Fruit fly (Drosophila melanogaster): Measurements from ENCODE around the gene EloA.
A peak's percentile ranks its signal among the peaks of the same experiment; 100 is the strongest.

Gene EloA

DNA sequence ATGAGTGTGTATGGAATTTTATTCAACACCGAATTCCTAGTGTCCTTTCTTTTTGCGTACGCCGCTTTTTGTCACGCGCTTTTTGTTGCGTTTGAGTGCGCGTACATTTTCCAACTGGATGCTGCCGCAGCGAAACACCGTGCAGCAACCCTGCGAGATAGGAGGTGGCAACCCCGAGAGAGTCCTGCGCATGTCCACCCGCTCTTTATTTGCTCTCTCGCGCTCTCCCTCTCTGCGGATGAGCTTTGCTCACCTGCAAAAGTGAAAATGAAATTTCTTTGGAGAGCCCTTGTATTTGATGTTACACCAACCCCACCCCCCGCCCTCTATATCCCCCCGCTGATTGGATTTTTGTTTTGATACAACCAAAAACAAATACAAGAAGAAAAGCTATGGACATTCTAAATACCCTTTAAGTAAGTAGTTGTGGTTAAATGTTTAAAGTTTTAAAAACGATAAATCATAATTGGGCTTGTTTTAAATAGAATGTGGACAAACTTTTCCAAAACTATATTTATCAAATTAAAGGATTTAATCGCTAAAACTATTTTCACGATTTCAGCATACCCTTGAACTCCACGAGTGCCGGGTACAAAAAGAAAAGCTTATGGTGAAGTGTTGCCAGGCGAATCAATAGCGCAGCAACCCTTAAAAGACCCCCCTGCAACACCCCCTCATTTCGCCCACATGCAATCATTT is 11.3 kb upstream of the EloA start (continued):
- TF ChIP-seq exex (tag; optimal IDR thresholded peaks at IDR 0.05) (peak; percentile 39), emc (GFP tag; optimal IDR thresholded peaks at IDR 0.05) (peak; percentile 35), CG13775 (GFP tag; optimal IDR thresholded peaks at IDR 0.05) (peak; percentile 22), CG15696 (tag; optimal IDR thresholded peaks at IDR 0.05) (no peak), CG15514 (GFP tag; optimal IDR thresholded peaks at IDR 0.05) (peak; percentile 59), Tbp (GFP tag; optimal IDR thresholded peaks at IDR 0.05) (no peak), CG6254 (GFP tag; optimal IDR thresholded peaks at IDR 0.05) (peak; percentile 13), jing (GFP tag; optimal IDR thresholded peaks at IDR 0.05) (peak; percentile 13), Dip3 (GFP tag; optimal IDR thresholded peaks at IDR 0.05) (peak; percentile 42), abd-A (tag; optimal IDR thresholded peaks at IDR 0.05) (peak; percentile 56), CG11560 (tag; IDR thresholded peaks at IDR 0.05) (0 out of 3 replicates have a peak, but pooled peaks have one; percentile 43), cwo (GFP tag; optimal IDR thresholded peaks at IDR 0.05) (peak; percentile 64), sd (tag; optimal IDR thresholded peaks at IDR 0.05) (peak; percentile 24), Ada2b (GFP tag; IDR thresholded peaks at IDR 0.05) (peak; percentile 75), CG10654 (GFP tag; optimal IDR thresholded peaks at IDR 0.05) (peak; percentile 28), tio (GFP tag; optimal IDR thresholded peaks at IDR 0.05) (no peak), CG16779 (GFP tag; IDR thresholded peaks at IDR 0.05) (peak; percentile 37; the same call in 1 of the 2 replicates), sug (tag; optimal IDR thresholded peaks at IDR 0.05) (no peak), CG5180 (GFP tag; optimal IDR thresholded peaks at IDR 0.05) (peak; percentile 20), Atf-2 (GFP tag; optimal IDR thresholded peaks at IDR 0.05) (no peak), lov (optimal IDR thresholded peaks at IDR 0.05) (no peak), lov (GFP tag; IDR thresholded peaks at IDR 0.05) (no peak), Sox100B (GFP tag; optimal IDR thresholded peaks at IDR 0.05) (peak; percentile 73), CG2678 (tag; optimal IDR thresholded peaks at IDR 0.05) (peak; percentile 84), CG12104 (GFP tag; optimal IDR thresholded peaks at IDR 0.05) (peak; percentile 46), Sry-β (GFP tag; optimal IDR thresholded peaks at IDR 0.05) (no peak), CG18599 (GFP tag; optimal IDR thresholded peaks at IDR 0.05) (peak; percentile 93), CG3281 (GFP tag; optimal IDR thresholded peaks at IDR 0.05) (peak; percentile 76), luna (GFP tag; optimal IDR thresholded peaks at IDR 0.05) (no peak), CG17361 (GFP tag; IDR thresholded peaks at IDR 0.05) (no peak; the same call in 2 of the 3 replicates), Kr (GFP tag; optimal IDR thresholded peaks at IDR 0.05) (no peak), CrebB (tag; optimal IDR thresholded peaks at IDR 0.05) (no peak), en (GFP tag; optimal IDR thresholded peaks at IDR 0.05) (no peak), otp (GFP tag; IDR thresholded peaks at IDR 0.05) (0 out of 3 replicates have a peak, but pooled peaks have one; percentile 57), Neu2 (GFP tag; optimal IDR thresholded peaks at IDR 0.05; ENCODE audit: borderline replicate concordance) (no peak), CG3407 (GFP tag; optimal IDR thresholded peaks at IDR 0.05) (peak; percentile 32), Oaz (GFP tag; IDR thresholded peaks at IDR 0.05) (peak; percentile 57), gfzf (GFP tag; optimal IDR thresholded peaks at IDR 0.05) (no peak), Hr3 (GFP tag; optimal IDR thresholded peaks at IDR 0.05) (peak; percentile 18), h (optimal IDR thresholded peaks at IDR 0.05) (no peak), wdn (GFP tag; IDR thresholded peaks at IDR 0.05) (peak; percentile 64), CG2199 (GFP tag; IDR thresholded peaks at IDR 0.05) (no peak), CG7963 (GFP tag; IDR thresholded peaks at IDR 0.05; ENCODE audit: partially characterized antibody) (no peak), Lpt (GFP tag; optimal IDR thresholded peaks at IDR 0.05) (no peak), CoRest (tag; optimal IDR thresholded peaks at IDR 0.05) (peak; percentile 54), Gsc (GFP tag; IDR thresholded peaks at IDR 0.05) (0 out of 2 replicates have a peak, but pooled peaks have one; percentile 19), Mad (GFP tag; optimal IDR thresholded peaks at IDR 0.05) (no peak), CG7357 (GFP tag; IDR thresholded peaks at IDR 0.05) (peak; percentile 41; the same call in 1 of the 3 replicates), CG42726 (GFP tag; IDR thresholded peaks at IDR 0.05; ENCODE audit: partially characterized antibody) (no peak), ATbp (GFP tag; optimal IDR thresholded peaks at IDR 0.05) (peak; percentile 70)
